Worm (Caenorhabditis elegans): ENCODE data around the gene R08C7.11.

DNA sequence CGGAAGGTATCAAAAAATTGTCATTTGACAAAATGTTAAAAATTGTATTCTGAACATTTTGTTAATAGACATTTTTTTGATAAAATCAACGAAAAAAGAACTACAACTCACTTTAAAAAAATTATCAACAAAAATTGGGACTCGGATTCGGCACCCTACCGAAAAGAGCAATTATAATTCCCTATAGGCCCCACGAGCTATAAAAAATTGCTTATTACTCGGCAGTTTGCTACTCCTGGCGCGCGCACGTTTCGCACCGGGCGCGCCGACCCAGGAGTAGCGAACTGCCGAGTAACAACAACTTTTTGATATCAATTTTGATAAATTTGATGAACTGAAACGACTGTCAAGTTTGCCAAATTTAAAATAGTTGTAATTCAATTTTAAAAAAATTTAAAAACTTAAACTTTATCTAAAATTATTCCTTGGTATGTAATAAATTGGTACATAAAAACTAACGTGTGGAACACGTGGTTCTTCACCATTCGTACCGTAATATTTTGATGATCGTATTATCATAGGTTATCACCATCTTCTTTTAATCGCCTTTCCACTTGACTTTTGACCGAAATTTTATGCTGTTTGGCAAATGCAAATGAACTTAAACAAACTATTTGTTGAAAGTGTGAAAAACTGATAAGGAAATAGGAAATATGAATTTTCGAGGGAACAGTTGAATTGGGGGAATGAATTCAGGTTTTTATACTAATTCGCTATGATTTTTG is 20.8 kb upstream of the R08C7.11 start:
- TF ChIP-seq ref-1 (GFP tag; conservative IDR thresholded peaks at IDR 0.05) (no peak), ztf-29 (GFP tag; IDR thresholded peaks at IDR 0.05) (no peak), flt-1 (GFP tag; IDR thresholded peaks at IDR 0.05) (no peak), med-1 (GFP tag; optimal IDR thresholded peaks at IDR 0.05; ENCODE audit: insufficient read depth) (no peak)
